Fruit fly (Drosophila melanogaster): ENCODE measurements around the gene CG11703.

The CG11703 gene

DNA sequence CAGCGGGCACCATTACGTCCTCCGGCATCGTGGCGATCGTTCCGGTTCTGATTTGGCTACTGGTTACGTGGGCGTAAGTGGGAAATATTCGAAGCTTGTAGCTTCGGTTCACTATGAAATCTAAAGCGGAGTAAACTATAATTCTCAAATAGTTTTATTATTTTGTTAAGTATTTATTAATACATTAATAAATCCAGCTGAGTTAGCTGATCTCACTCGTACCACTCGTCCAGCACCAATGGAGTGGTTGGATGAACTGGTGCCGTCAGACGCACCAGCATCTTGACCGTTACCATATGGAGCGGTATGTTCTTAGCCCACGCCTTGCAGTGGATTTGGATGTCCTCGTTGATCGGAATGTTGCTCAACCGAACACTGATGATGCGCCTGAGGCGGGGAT lies at the start of gene CG11703:
CG11703 (minus strand) TSS at position 101 of the 400 bp plus-strand sequence.
- no peak for TF ChIP-seq CG17801 (GFP tag; optimal IDR thresholded peaks at IDR 0.05; ENCODE audit: partially characterized antibody)

DNA sequence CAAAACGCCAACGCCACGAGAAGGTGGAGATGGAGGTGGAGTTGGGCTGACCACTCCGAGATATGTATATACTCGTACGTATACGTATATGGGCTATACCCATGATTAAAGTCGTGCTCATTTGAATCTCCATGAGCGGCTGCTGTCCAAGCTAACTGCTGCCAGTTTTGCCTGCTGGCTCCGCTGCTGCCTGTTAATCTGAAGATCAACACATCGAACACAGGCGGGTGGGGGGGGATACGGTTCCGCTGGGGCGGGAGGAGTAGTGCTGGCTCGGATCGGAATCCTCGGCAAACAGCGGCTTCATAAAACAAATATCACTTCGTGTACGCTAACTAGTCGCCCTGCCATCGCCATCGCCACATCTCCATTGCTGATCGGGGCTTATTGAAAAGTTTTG lies 48.2 kb upstream of the CG11703 start:
- TF ChIP-seq CG17801 (GFP tag; optimal IDR thresholded peaks at IDR 0.05; ENCODE audit: partially characterized antibody): no peak

dm6 chr3R:19274028-19274427 lies 46.0 kb upstream of the CG11703 start:
- no peak for TF ChIP-seq CG17801 (GFP tag; optimal IDR thresholded peaks at IDR 0.05; ENCODE audit: partially characterized antibody)

dm6 chr3R:19271125-19271524 lies 43.1 kb upstream of the CG11703 start:
- TF ChIP-seq CG17801 (GFP tag; optimal IDR thresholded peaks at IDR 0.05; ENCODE audit: partially characterized antibody): no peak

dm6 chr3R:19264789-19265188 lies 36.8 kb upstream of the CG11703 start:
- no peak for TF ChIP-seq CG17801 (GFP tag; optimal IDR thresholded peaks at IDR 0.05; ENCODE audit: partially characterized antibody)

dm6 chr3R:19256477-19256876 lies 28.5 kb upstream of the CG11703 start, which contains the start of gene CG14280:
Gene CG14280, plus strand, starts transcription at chr3R:19256777.
- no peak for TF ChIP-seq CG17801 (GFP tag; optimal IDR thresholded peaks at IDR 0.05; ENCODE audit: partially characterized antibody)

DNA sequence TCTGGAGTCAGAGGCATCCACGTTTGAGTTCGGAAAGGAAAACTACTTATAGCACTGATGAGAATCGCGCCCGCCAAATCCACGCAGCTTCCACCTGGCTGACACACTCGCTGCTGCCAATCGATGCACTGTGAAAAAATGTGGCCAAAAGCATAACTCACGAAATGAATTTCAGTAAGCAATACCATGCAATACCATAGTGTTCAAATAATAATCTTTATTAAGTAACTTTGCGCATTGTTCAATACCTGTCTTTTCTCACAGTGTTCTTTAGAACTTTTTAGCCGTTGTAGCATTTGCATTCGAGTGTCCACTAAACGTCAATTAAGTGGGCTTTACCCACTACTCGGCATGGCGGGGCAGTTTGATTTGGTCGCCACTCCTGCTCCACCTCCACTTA lies 27.3 kb upstream of the CG11703 start:
- TF ChIP-seq CG17801 (GFP tag; optimal IDR thresholded peaks at IDR 0.05; ENCODE audit: partially characterized antibody): no peak

dm6 chr3R:19253975-19254374 lies 26.0 kb upstream of the CG11703 start:
- TF ChIP-seq CG17801 (GFP tag; optimal IDR thresholded peaks at IDR 0.05; ENCODE audit: partially characterized antibody): no peak

DNA sequence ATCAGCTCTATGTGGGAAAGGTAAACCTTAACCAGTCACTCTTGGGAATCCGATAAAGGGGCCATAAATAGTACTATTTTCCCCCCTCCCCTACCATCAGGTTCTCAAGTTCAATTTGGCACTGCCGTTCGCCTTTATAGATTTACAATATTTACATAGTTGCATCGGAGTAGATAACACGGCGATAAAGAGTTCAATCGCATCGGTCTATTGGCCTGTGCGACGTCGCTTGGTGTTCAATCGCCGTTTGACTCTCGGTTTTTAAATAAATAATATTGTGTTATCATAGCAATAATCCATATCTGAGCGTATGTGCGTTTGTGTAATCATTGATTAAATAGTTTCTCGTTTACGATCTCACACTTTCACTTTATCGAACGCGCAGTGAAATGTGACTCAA lies 22.1 kb upstream of the CG11703 start:
- no peak for TF ChIP-seq CG17801 (GFP tag; optimal IDR thresholded peaks at IDR 0.05; ENCODE audit: partially characterized antibody)

dm6 chr3R:19248036-19248435 lies 20.1 kb upstream of the CG11703 start, which contains the start of gene CG5217:
Gene CG5217, minus strand, starts transcription at chr3R:19248136.
- no peak for TF ChIP-seq CG17801 (GFP tag; optimal IDR thresholded peaks at IDR 0.05; ENCODE audit: partially characterized antibody)

- TF ChIP-seq CG17801 (GFP tag; optimal IDR thresholded peaks at IDR 0.05; ENCODE audit: partially characterized antibody): no peak
Measured at dm6 chr3R:19246080-19246637, 18.2 kb upstream of the CG11703 start, which contains the start of gene unc79. Gene unc79, minus strand, starts transcription at chr3R:19246130.

DNA sequence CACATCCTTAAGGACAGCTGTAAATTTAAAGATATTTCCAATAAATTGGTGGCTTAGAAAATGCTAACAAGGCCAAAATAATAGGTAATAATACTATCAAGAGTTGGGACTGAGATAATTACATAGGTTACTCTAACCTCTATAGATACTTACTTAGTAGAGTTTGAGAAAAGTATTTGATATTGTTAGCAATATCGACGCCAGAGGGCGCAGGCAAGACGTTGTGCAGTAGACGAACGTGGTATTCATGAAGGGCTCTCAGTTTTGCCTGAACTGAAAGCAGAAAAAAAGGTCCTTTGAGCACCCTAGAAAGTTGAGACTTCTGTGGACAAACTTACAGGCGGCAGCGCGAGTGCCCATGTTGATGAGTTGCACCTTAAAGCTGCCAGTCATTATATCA lies 17.4 kb upstream of the CG11703 start:
- TF ChIP-seq CG17801 (GFP tag; optimal IDR thresholded peaks at IDR 0.05; ENCODE audit: partially characterized antibody): no peak

DNA sequence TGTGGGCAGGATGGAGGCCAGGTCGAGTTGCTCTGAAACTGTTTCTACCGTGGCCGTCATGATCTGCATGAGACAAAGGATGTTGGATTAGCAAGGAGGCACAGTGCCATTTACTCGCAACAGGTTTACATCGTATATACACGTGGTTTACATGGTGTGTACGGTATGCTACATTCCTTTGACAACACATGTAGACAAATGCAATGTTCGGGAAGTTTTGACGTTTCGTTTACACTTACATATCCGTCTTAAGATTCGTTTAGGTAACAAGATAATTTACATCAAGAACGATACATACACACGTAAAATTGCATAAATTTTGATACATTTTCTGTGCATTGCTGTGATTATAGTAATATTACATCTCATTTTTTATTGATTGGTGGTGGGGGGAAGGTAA lies 11.0 kb upstream of the CG11703 start:
- TF ChIP-seq CG17801 (GFP tag; optimal IDR thresholded peaks at IDR 0.05; ENCODE audit: partially characterized antibody): no peak

dm6 chr3R:19229245-19229644 lies 1.3 kb upstream of the CG11703 start, which contains the start of the genes CG5250 and Polr2M:
Gene CG5250, minus strand, starts transcription at chr3R:19229276.
Gene Polr2M, plus strand, starts transcription at chr3R:19229463.
- TF ChIP-seq CG17801 (GFP tag; optimal IDR thresholded peaks at IDR 0.05; ENCODE audit: partially characterized antibody): peak; percentile 6

- peak; percentile 64 for TF ChIP-seq CG17801 (GFP tag; optimal IDR thresholded peaks at IDR 0.05; ENCODE audit: partially characterized antibody)
Measured at dm6 chr3R:19226137-19226873, 1.7 kb downstream of the CG11703 start, which contains the start of gene vib. Gene vib, minus strand, starts transcription at chr3R:19226651.

DNA sequence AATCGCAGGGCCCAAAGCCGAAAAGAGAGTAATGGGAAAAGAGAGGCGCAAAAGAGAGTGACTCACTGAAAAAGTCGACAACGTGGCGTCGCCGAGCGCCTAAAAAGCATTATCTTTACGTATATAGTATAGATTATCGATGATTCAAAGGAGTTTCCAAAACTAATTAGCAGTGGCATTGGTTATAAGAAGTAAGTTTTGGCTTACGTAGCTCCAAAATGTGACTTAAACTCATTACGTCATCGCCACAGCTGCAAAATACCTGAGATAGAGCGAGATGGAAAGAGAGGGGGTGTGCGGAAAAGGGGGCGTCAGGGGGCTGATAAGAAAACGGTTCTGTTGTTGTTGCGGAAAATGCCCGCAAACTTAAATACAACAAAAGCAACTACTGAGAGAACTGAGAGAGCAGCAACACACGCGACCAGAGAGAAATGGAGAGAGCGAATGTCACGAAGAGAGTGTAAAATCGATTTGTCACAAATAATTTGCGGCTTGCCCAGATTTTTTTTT lies 2.5 kb downstream of the CG11703 start:
- TF ChIP-seq CG17801 (GFP tag; optimal IDR thresholded peaks at IDR 0.05; ENCODE audit: partially characterized antibody): no peak
